Worm (Caenorhabditis elegans): ENCODE measurements around the gene F09A5.2.
A peak's percentile ranks its signal among the peaks of the same experiment; 100 is the strongest.

The F09A5.2 gene

ce11 chrX:13164301-13164700 is 29.4 kb downstream of the F09A5.2 start:
- TF ChIP-seq lin-14 (GFP tag; optimal IDR thresholded peaks at IDR 0.05) (peak; percentile 70), C04F5.9 (tag; optimal IDR thresholded peaks at IDR 0.05) (no peak), zip-4 (GFP tag; optimal IDR thresholded peaks at IDR 0.05) (no peak), dpl-1 (GFP tag; optimal IDR thresholded peaks at IDR 0.05) (peak in 1 of 3 experiments; percentile 2), pax-3 (tag; optimal IDR thresholded peaks at IDR 0.05) (no peak), snu-23 (GFP tag; optimal IDR thresholded peaks at IDR 0.05) (peak; percentile 44), tbx-2 (tag; optimal IDR thresholded peaks at IDR 0.05) (peak; percentile 13), nhr-20 (tag; optimal IDR thresholded peaks at IDR 0.05) (peak; percentile 57), nhr-90 (tag; optimal IDR thresholded peaks at IDR 0.05; ENCODE audit: poor library complexity) (peak; percentile 41), ceh-82 (tag; optimal IDR thresholded peaks at IDR 0.05) (peak in 1 of 3 experiments; percentile 13), rnt-1 (tag; optimal IDR thresholded peaks at IDR 0.05) (peak; percentile 13), lin-35 (GFP tag; optimal IDR thresholded peaks at IDR 0.05) (peak in 1 of 2 experiments; percentile 57), blmp-1 (tag; optimal IDR thresholded peaks at IDR 0.05) (peak; percentile 61), xbp-1 (tag; optimal IDR thresholded peaks at IDR 0.05) (no peak), nhr-47 (tag; optimal IDR thresholded peaks at IDR 0.05) (peak; percentile 8), lin-15B (tag; optimal IDR thresholded peaks at IDR 0.05) (no peak), nhr-71 (tag; optimal IDR thresholded peaks at IDR 0.05) (peak; percentile 45), mdl-1 (tag; optimal IDR thresholded peaks at IDR 0.05) (peak in 1 of 2 experiments; percentile 74), elt-3 (tag; optimal IDR thresholded peaks at IDR 0.05) (peak in 2 of 6 experiments; percentile 38 to 41), vab-15 (tag; optimal IDR thresholded peaks at IDR 0.05) (no peak), ceh-90 (tag; optimal IDR thresholded peaks at IDR 0.05) (no peak), nhr-85 (tag) (peak; percentile 92)

DNA sequence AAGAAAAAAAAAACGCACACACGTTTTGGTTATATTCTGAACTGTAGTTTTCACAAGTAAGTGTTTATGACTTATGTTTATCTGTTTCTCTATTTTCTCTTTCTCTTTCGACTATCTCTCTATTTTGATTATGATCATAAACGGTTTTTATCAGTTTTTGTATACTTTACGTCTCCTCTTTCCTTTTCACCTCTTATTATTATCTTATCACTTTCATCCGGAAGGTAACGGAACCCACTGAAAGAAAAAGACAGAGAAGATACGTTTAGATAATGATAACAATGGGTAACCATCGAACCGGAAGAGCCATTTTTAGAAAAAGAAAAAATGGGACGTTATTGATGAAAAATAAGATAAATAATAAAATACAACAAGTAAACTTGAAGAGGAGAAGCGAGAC is 30.8 kb downstream of the F09A5.2 start:
- TF ChIP-seq ztf-4 (tag; optimal IDR thresholded peaks at IDR 0.05) (no peak), nhr-90 (tag; optimal IDR thresholded peaks at IDR 0.05; ENCODE audit: poor library complexity) (peak; percentile 52), nhr-85 (tag) (no peak), ets-5 (GFP tag; IDR thresholded peaks at IDR 0.05) (no peak), egl-13 (tag; optimal IDR thresholded peaks at IDR 0.05) (no peak), elt-3 (tag; optimal IDR thresholded peaks at IDR 0.05) (peak in 5 of 6 experiments; percentile 64 to 93 (median 91)), nhr-77 (tag; optimal IDR thresholded peaks at IDR 0.05) (no peak), vab-15 (tag; optimal IDR thresholded peaks at IDR 0.05) (no peak), fos-1 (tag; optimal IDR thresholded peaks at IDR 0.05) (no peak), pqm-1 (tag; optimal IDR thresholded peaks at IDR 0.05) (peak; percentile 90), efl-1 (optimal IDR thresholded peaks at IDR 0.05) (no peak), efl-1 (GFP tag; optimal IDR thresholded peaks at IDR 0.05 in 1 of 2) (no peak), C04F5.9 (tag; optimal IDR thresholded peaks at IDR 0.05) (no peak), xbp-1 (tag; optimal IDR thresholded peaks at IDR 0.05) (no peak), unc-62 (GFP tag; optimal IDR thresholded peaks at IDR 0.05) (no peak), fkh-4 (tag; optimal IDR thresholded peaks at IDR 0.05; ENCODE audit: borderline replicate concordance) (no peak), sox-4 (tag; optimal IDR thresholded peaks at IDR 0.05) (no peak), nhr-47 (tag; optimal IDR thresholded peaks at IDR 0.05) (no peak), F16B12.6 (tag; optimal IDR thresholded peaks at IDR 0.05) (no peak), hlh-17 (GFP tag; optimal IDR thresholded peaks at IDR 0.05; ENCODE audit: borderline replicate concordance) (no peak), elt-2 (tag; optimal IDR thresholded peaks at IDR 0.05) (peak; percentile 100), tbx-2 (tag; optimal IDR thresholded peaks at IDR 0.05) (no peak), lir-3 (tag; optimal IDR thresholded peaks at IDR 0.05; ENCODE audit: poor library complexity) (no peak), nhr-76 (tag; optimal IDR thresholded peaks at IDR 0.05) (no peak), nhr-71 (tag; optimal IDR thresholded peaks at IDR 0.05) (peak; percentile 53), dpl-1 (GFP tag; optimal IDR thresholded peaks at IDR 0.05) (no peak), dsc-1 (tag; optimal IDR thresholded peaks at IDR 0.05) (no peak), lin-14 (GFP tag; optimal IDR thresholded peaks at IDR 0.05) (peak; percentile 72), unc-86 (tag; optimal IDR thresholded peaks at IDR 0.05) (no peak), mab-9 (GFP tag; IDR thresholded peaks at IDR 0.05) (no peak), zag-1 (tag; optimal IDR thresholded peaks at IDR 0.05) (no peak), fkh-10 (GFP tag; optimal IDR thresholded peaks at IDR 0.05) (no peak), lsy-2 (tag; optimal IDR thresholded peaks at IDR 0.05) (peak in 1 of 2 experiments; percentile 50), C34B4.2 (tag; optimal IDR thresholded peaks at IDR 0.05) (no peak), ama-1 (optimal IDR thresholded peaks at IDR 0.05) (no peak), unc-130 (tag; optimal IDR thresholded peaks at IDR 0.05) (no peak), lin-13 (GFP tag; optimal IDR thresholded peaks at IDR 0.05) (no peak), ceh-88 (GFP tag; IDR thresholded peaks at IDR 0.05) (no peak), mef-2 (tag; optimal IDR thresholded peaks at IDR 0.05) (no peak), zip-4 (GFP tag; optimal IDR thresholded peaks at IDR 0.05) (no peak)

Data from whole organism, L1 larva.